3 worm cellular contexts compared by ENCODE assay signal in the genomic region with DNA sequence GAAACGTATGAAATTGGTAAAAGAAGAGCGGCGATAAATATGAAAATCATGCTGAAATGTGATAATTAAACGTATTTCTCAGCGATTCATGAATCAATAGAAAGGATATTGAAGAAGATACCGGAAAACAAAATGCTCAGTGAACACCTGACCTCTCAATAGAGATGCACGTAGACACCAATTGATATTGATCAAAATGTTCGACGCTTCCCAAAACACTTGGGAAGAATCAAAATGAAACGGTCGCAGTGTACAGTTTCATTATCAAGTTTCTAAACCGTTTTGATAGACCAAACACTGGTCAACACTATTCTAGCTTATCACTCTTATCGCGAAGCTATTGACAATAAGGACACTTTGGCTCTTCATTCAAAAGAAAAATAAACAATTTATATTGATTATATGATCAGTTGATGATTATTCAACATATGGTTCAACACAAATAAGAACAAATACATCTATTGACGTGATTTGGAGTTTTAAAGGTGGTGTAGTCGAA.
A peak's percentile ranks its signal among the peaks of the same experiment; 100 is the strongest.
TF ChIP-seq lines count a peak whose summit lies in the region.

Gene ttr-48, minus strand, starts transcription at position 51 of the 499 bp plus-strand sequence.

TF ChIP-seq in whole organism, L1 larva, 84 proteins besides CTCF, POLR2A, EP300 and RAD21 (continued from another document):
- TF ChIP-seq unc-30 (tag; optimal IDR thresholded peaks at IDR 0.05; lab: Kevin White, UChicago) (no peak), lin-15B (tag; optimal IDR thresholded peaks at IDR 0.05; lab: Kevin White, UChicago) (no peak), lin-14 (GFP tag; optimal IDR thresholded peaks at IDR 0.05; lab: Kevin White, UChicago) (peak; percentile 16), elt-2 (tag; optimal IDR thresholded peaks at IDR 0.05; lab: Kevin White, UChicago) (peak; percentile 85), unc-98 (GFP tag; IDR thresholded peaks at IDR 0.05; lab: Robert Waterston, UW) (no peak), isw-1 (GFP tag; IDR thresholded peaks at IDR 0.05; lab: Robert Waterston, UW) (no peak), pax-3 (tag; optimal IDR thresholded peaks at IDR 0.05; lab: Kevin White, UChicago) (no peak), rnt-1 (tag; optimal IDR thresholded peaks at IDR 0.05; lab: Kevin White, UChicago) (peak; percentile 23), nhr-20 (tag; optimal IDR thresholded peaks at IDR 0.05; lab: Kevin White, UChicago) (peak; percentile 5), lin-39 (tag; optimal IDR thresholded peaks at IDR 0.05; lab: Kevin White, UChicago) (no peak), nhr-77 (tag; optimal IDR thresholded peaks at IDR 0.05; lab: Kevin White, UChicago) (no peak), C04F5.9 (tag; optimal IDR thresholded peaks at IDR 0.05; lab: Kevin White, UChicago) (no peak), nhr-76 (tag; optimal IDR thresholded peaks at IDR 0.05; lab: Kevin White, UChicago) (no peak), aly-2 (tag; optimal IDR thresholded peaks at IDR 0.05; lab: Kevin White, UChicago) (no peak), nhr-85 (tag; lab: Kevin White, UChicago) (peak; percentile 16), unc-130 (tag; optimal IDR thresholded peaks at IDR 0.05; lab: Kevin White, UChicago) (no peak)

TF ChIP-seq in whole organism, L2 larva, 48 proteins besides CTCF, POLR2A, EP300 and RAD21 (continued from another document):
- TF ChIP-seq nhr-237 (tag; optimal IDR thresholded peaks at IDR 0.05; lab: Kevin White, UChicago) (no peak), lsy-2 (tag; optimal IDR thresholded peaks at IDR 0.05; lab: Kevin White, UChicago) (no peak), fos-1 (tag; optimal IDR thresholded peaks at IDR 0.05; lab: Kevin White, UChicago) (peak; percentile 62), nhr-6 (tag; optimal IDR thresholded peaks at IDR 0.05; lab: Kevin White, UChicago) (no peak), F13H6.1 (tag; optimal IDR thresholded peaks at IDR 0.05; lab: Kevin White, UChicago) (peak; percentile 45), ztf-1 (GFP tag; conservative IDR thresholded peaks at IDR 0.05; lab: Robert Waterston, UW) (no peak)

TF ChIP-seq in whole organism, L4 larva, 104 proteins besides CTCF, POLR2A, EP300 and RAD21 (continued from another document):
- TF ChIP-seq mdl-1 (tag; optimal IDR thresholded peaks at IDR 0.05; lab: Kevin White, UChicago) = no peak
- peak; percentile 68 for TF ChIP-seq nhr-77 (tag; optimal IDR thresholded peaks at IDR 0.05; lab: Kevin White, UChicago)
- no peak for TF ChIP-seq daf-8 (GFP tag; IDR thresholded peaks at IDR 0.05; lab: Robert Waterston, UW)
- no peak for TF ChIP-seq Y105C5A.15 (GFP tag; IDR thresholded peaks at IDR 0.05; lab: Robert Waterston, UW)
- no peak for TF ChIP-seq nhr-111 (GFP tag; optimal IDR thresholded peaks at IDR 0.05; lab: Kevin White, UChicago)
- TF ChIP-seq ces-1 (GFP tag; optimal IDR thresholded peaks at IDR 0.05; lab: Kevin White, UChicago) = no peak
- TF ChIP-seq daf-16 (GFP tag; optimal IDR thresholded peaks at IDR 0.05; lab: Kevin White, UChicago) = no peak
- peak; percentile 100 for TF ChIP-seq daf-16 (tag; optimal IDR thresholded peaks at IDR 0.05; lab: Kevin White, UChicago)
- TF ChIP-seq aly-2 (tag; optimal IDR thresholded peaks at IDR 0.05; lab: Kevin White, UChicago) = no peak
- no peak for TF ChIP-seq snpc-1.2 (GFP tag; IDR thresholded peaks at IDR 0.05; lab: Robert Waterston, UW)
- TF ChIP-seq zag-1 (tag; optimal IDR thresholded peaks at IDR 0.05; lab: Kevin White, UChicago) = no peak
- no peak for TF ChIP-seq jun-1 (tag; optimal IDR thresholded peaks at IDR 0.05; lab: Kevin White, UChicago)
- TF ChIP-seq aha-1 (tag; lab: Kevin White, UChicago) = no peak
- TF ChIP-seq ceh-28 (tag; optimal IDR thresholded peaks at IDR 0.05; lab: Kevin White, UChicago) = no peak
- TF ChIP-seq Y48G9A.11 (GFP tag; IDR thresholded peaks at IDR 0.05; lab: Robert Waterston, UW) = no peak
- TF ChIP-seq ceh-82 (tag; optimal IDR thresholded peaks at IDR 0.05; lab: Kevin White, UChicago) = no peak
- TF ChIP-seq nhr-28 (tag; optimal IDR thresholded peaks at IDR 0.05; lab: Kevin White, UChicago) = peak; percentile 72
- TF ChIP-seq hlh-30 (tag; optimal IDR thresholded peaks at IDR 0.05; lab: Kevin White, UChicago; ENCODE audit: insufficient read depth) = peak; percentile 35
- no peak for TF ChIP-seq daf-19 (GFP tag; conservative IDR thresholded peaks at IDR 0.05; lab: Robert Waterston, UW)
- no peak for TF ChIP-seq ama-1 (optimal IDR thresholded peaks at IDR 0.05; lab: Kevin White, UChicago)
- no peak for TF ChIP-seq nhr-102 (tag; optimal IDR thresholded peaks at IDR 0.05; lab: Kevin White, UChicago)
- no peak for TF ChIP-seq skn-1 (tag; optimal IDR thresholded peaks at IDR 0.05; lab: Kevin White, UChicago)
- no peak for TF ChIP-seq lin-1 (GFP tag; IDR thresholded peaks at IDR 0.05; lab: Robert Waterston, UW)
- TF ChIP-seq vab-7 (GFP tag; IDR thresholded peaks at IDR 0.05; lab: Robert Waterston, UW) = no peak
- TF ChIP-seq egl-43 (GFP tag; IDR thresholded peaks at IDR 0.05; lab: Robert Waterston, UW) = no peak
- TF ChIP-seq nhr-11 (tag; optimal IDR thresholded peaks at IDR 0.05; lab: Kevin White, UChicago) = no peak
- TF ChIP-seq lir-3 (tag; optimal IDR thresholded peaks at IDR 0.05; lab: Kevin White, UChicago) = no peak
- TF ChIP-seq hlh-11 (tag; optimal IDR thresholded peaks at IDR 0.05; lab: Kevin White, UChicago) = peak; percentile 85
- no peak for TF ChIP-seq F49E8.2 (tag; optimal IDR thresholded peaks at IDR 0.05; lab: Kevin White, UChicago; ENCODE audit: borderline replicate concordance)
- TF ChIP-seq dmd-6 (GFP tag; IDR thresholded peaks at IDR 0.05; lab: Robert Waterston, UW) = peak; percentile 38
- no peak for TF ChIP-seq nhr-41 (GFP tag; IDR thresholded peaks at IDR 0.05; lab: Robert Waterston, UW)
- TF ChIP-seq zip-2 (tag; optimal IDR thresholded peaks at IDR 0.05; lab: Kevin White, UChicago) = no peak
- TF ChIP-seq F44E2.7 (GFP tag; IDR thresholded peaks at IDR 0.05; lab: Robert Waterston, UW) = no peak
- no peak for TF ChIP-seq ZK546.5 (tag; optimal IDR thresholded peaks at IDR 0.05; lab: Kevin White, UChicago)
- peak; percentile 87 for TF ChIP-seq pqm-1 (tag; optimal IDR thresholded peaks at IDR 0.05; lab: Kevin White, UChicago)
- TF ChIP-seq zip-11 (GFP tag; IDR thresholded peaks at IDR 0.05; lab: Robert Waterston, UW) = no peak
- TF ChIP-seq madf-9 (GFP tag; conservative IDR thresholded peaks at IDR 0.05; lab: Robert Waterston, UW) = no peak
- TF ChIP-seq mdt-29 (GFP tag; IDR thresholded peaks at IDR 0.05; lab: Robert Waterston, UW) = no peak
- TF ChIP-seq ctbp-1 (GFP tag; IDR thresholded peaks at IDR 0.05; lab: Robert Waterston, UW) = no peak
- no peak for TF ChIP-seq nhr-48 (tag; optimal IDR thresholded peaks at IDR 0.05; lab: Kevin White, UChicago)
- no peak for TF ChIP-seq unc-39 (tag; optimal IDR thresholded peaks at IDR 0.05; lab: Kevin White, UChicago)
- TF ChIP-seq dpl-1 (GFP tag; optimal IDR thresholded peaks at IDR 0.05; lab: Kevin White, UChicago) = no peak
- peak in 1 of 2 experiments; percentile 35 for TF ChIP-seq lsy-2 (tag; optimal IDR thresholded peaks at IDR 0.05; lab: Kevin White, UChicago)
- TF ChIP-seq F37D6.2 (tag; optimal IDR thresholded peaks at IDR 0.05; lab: Kevin White, UChicago) = no peak
- TF ChIP-seq ztf-7 (tag; optimal IDR thresholded peaks at IDR 0.05; lab: Kevin White, UChicago) = peak; percentile 47
- TF ChIP-seq lin-15B (tag; optimal IDR thresholded peaks at IDR 0.05; lab: Kevin White, UChicago) = no peak
- no peak for TF ChIP-seq dmd-9 (GFP tag; IDR thresholded peaks at IDR 0.05; lab: Robert Waterston, UW)
- TF ChIP-seq lim-7 (GFP tag; IDR thresholded peaks at IDR 0.05; lab: Robert Waterston, UW) = no peak
- no peak for TF ChIP-seq nhr-25 (tag; optimal IDR thresholded peaks at IDR 0.05; lab: Kevin White, UChicago; ENCODE audit: borderline replicate concordance, insufficient read depth)
- no peak for TF ChIP-seq fos-1 (tag; optimal IDR thresholded peaks at IDR 0.05; lab: Kevin White, UChicago)
- no peak for TF ChIP-seq Y75B8A.6 (GFP tag; IDR thresholded peaks at IDR 0.05; lab: Robert Waterston, UW)
- TF ChIP-seq dmd-8 (GFP tag; IDR thresholded peaks at IDR 0.05; lab: Robert Waterston, UW) = no peak
- peak; percentile 90 for TF ChIP-seq dve-1 (tag; optimal IDR thresholded peaks at IDR 0.05; lab: Kevin White, UChicago; ENCODE audit: insufficient read depth)
- TF ChIP-seq nhr-42 (GFP tag; IDR thresholded peaks at IDR 0.05; lab: Robert Waterston, UW) = no peak
- TF ChIP-seq hif-1 (tag; optimal IDR thresholded peaks at IDR 0.05; lab: Kevin White, UChicago) = peak in 1 of 2 experiments; percentile 55
- no peak for TF ChIP-seq pha-4 (GFP tag; IDR thresholded peaks at IDR 0.05; lab: Robert Waterston, UW)
- no peak for TF ChIP-seq pha-4 (tag; optimal IDR thresholded peaks at IDR 0.05; lab: Kevin White, UChicago)
